Fruit fly (Drosophila melanogaster) whole organism, prepupa: ENCODE results near the gene CG3301.

ENCODE experiments used
- CG6854 ChIP-seq: fragments of 200-800 bp; sonication (Bioruptor generic); optimal IDR thresholded peaks from 2 replicates; lab custom pipeline; 2017; ENCODE audit warnings: missing biosample characterization, mild to moderate bottlenecking, missing genetic modification characterization
- Gug ChIP-seq: fragments of 200-800 bp; sonication (Bioruptor generic); IDR thresholded peaks from 2 replicates; pipeline ENCODE4 v1.3.6; 2022; ENCODE audit warnings: missing biosample characterization, missing genetic modification characterization
- fd85E ChIP-seq: fragments of 200-800 bp; sonication (Bioruptor generic); optimal IDR thresholded peaks from 3 replicates; lab custom pipeline; 2016; ENCODE audit warnings: missing biosample characterization, missing genetic modification characterization

- TF ChIP-seq CG6854 (no peak), Gug (no peak), fd85E (GFP tag; lab: Kevin White, UChicago) (no peak)
These were observed 4.8 kb downstream of the CG3301 start for dm6 chr3R:21271208-21271607.
